Worm (Caenorhabditis elegans) whole organism, L1 larva: ENCODE data around the gene Y25C1A.6.

Source experiments
- C04F5.9 ChIP-seq: sonication (generic microtip); optimal IDR thresholded peaks from 2 replicates; lab custom pipeline; 2016; ENCODE audit warnings: missing genetic modification characterization, missing compliant biosample characterization
- C34B4.2 ChIP-seq: sonication (generic microtip); optimal IDR thresholded peaks from 2 replicates; lab custom pipeline; 2017; ENCODE audit warnings: mild to moderate bottlenecking, missing genetic modification characterization, missing compliant biosample characterization
- F16B12.6 ChIP-seq: fragments of 150-350 bp; optimal IDR thresholded peaks from 2 replicates; lab custom pipeline; 2014; ENCODE audit warnings: missing biosample characterization, missing genetic modification characterization
- aha-1 ChIP-seq: fragments of 150-350 bp; optimal IDR thresholded peaks from 2 replicates; lab custom pipeline; 2014; ENCODE audit warnings: missing biosample characterization, missing genetic modification characterization
- alr-1 ChIP-seq: fragments of 200-800 bp; sonication (Bioruptor generic); optimal IDR thresholded peaks from 2 replicates; lab custom pipeline; 2018; ENCODE audit warnings: borderline replicate concordance, mild to moderate bottlenecking, missing genetic modification characterization, missing compliant biosample characterization
- aly-2 ChIP-seq: fragments of 150-350 bp; optimal IDR thresholded peaks from 2 replicates; lab custom pipeline; 2014; ENCODE audit warnings: missing biosample characterization, missing genetic modification characterization
- ama-1 ChIP-seq: fragments of 150-350 bp; optimal IDR thresholded peaks from 2 replicates; lab custom pipeline; 2014
- blmp-1 ChIP-seq: fragments of 150-350 bp; optimal IDR thresholded peaks from 2 replicates; lab custom pipeline; 2014; ENCODE audit warnings: missing biosample characterization, missing genetic modification characterization
- ceh-63 ChIP-seq: fragments of 200-800 bp; sonication (Bioruptor generic); optimal IDR thresholded peaks from 2 replicates; lab custom pipeline; 2018; ENCODE audit warnings: mild to moderate bottlenecking, missing genetic modification characterization, missing compliant biosample characterization
- ceh-8 ChIP-seq: fragments of 200-800 bp; sonication (Bioruptor generic); optimal IDR thresholded peaks from 2 replicates; lab custom pipeline; 2018; ENCODE audit warnings: mild to moderate bottlenecking, missing genetic modification characterization, moderate library complexity, missing compliant biosample characterization
- ces-1 ChIP-seq: fragments of 150-350 bp; optimal IDR thresholded peaks from 2 replicates; lab custom pipeline; 2014; ENCODE audit warnings: missing biosample characterization, missing genetic modification reagents, missing genetic modification characterization
- dpl-1 ChIP-seq, 3 experiments: fragments of 150-350 bp in 2 of 3; sonication (generic microtip) in 1 of 3; optimal IDR thresholded peaks; 2 replicates each; lab custom pipeline; 2014 to 2017; ENCODE audit warnings: missing biosample characterization in 3 of 3, missing genetic modification characterization in 3 of 3, missing genetic modification reagents in 3 of 3
- efl-1 ChIP-seq, 4 experiments: fragments of 150-350 bp; optimal IDR thresholded peaks in 3 of 4; peaks in 1 of 4; 1 replicate in 1 of 4; 2 replicates in 3 of 4; lab custom pipeline; 2014; ENCODE audit warnings: missing biosample characterization in 2 of 4, missing genetic modification characterization in 2 of 4, missing genetic modification reagents in 2 of 4
- egl-27 ChIP-seq, 2 experiments: fragments of 150-350 bp in 1 of 2; sonication (generic microtip); optimal IDR thresholded peaks; 3 replicates each; lab custom pipeline; 2017 to 2018; ENCODE audit warnings: missing biosample characterization in 2 of 2, missing genetic modification characterization in 2 of 2, missing genetic modification reagents in 2 of 2
- elt-3 ChIP-seq, 6 experiments: fragments of 150-350 bp in 1 of 6; sonication (generic microtip); optimal IDR thresholded peaks; 2 replicates each; lab custom pipeline; 2017 to 2018; ENCODE audit warnings: missing biosample characterization in 6 of 6, missing genetic modification characterization in 6 of 6, inconsistent platforms in 1 of 6
- ets-5 ChIP-seq: fragments of 200-800 bp; sonication (Bioruptor generic); IDR thresholded peaks from 2 replicates; pipeline ENCODE4 v1.3.6; 2022; ENCODE audit warnings: missing genetic modification characterization, missing compliant biosample characterization
- fkh-8 ChIP-seq: sonication (generic microtip); optimal IDR thresholded peaks from 2 replicates; lab custom pipeline; 2016; ENCODE audit warnings: mild to moderate bottlenecking, missing genetic modification characterization, missing compliant biosample characterization
- hpl-2 ChIP-seq: fragments of 150-350 bp; optimal IDR thresholded peaks from 2 replicates; lab custom pipeline; 2014; ENCODE audit warnings: missing biosample characterization, missing genetic modification reagents, missing genetic modification characterization
- isw-1 ChIP-seq: fragments of 200-800 bp; sonication (Bioruptor generic); IDR thresholded peaks from 2 replicates; pipeline ENCODE4 v1.3.6; 2022; ENCODE audit warnings: missing genetic modification characterization, missing compliant biosample characterization
- jun-1 ChIP-seq: fragments of 150-350 bp; optimal IDR thresholded peaks from 2 replicates; lab custom pipeline; 2014; ENCODE audit warnings: missing biosample characterization, missing genetic modification reagents, missing genetic modification characterization
- lin-14 ChIP-seq: fragments of 200-800 bp; sonication (Bioruptor generic); optimal IDR thresholded peaks from 2 replicates; lab custom pipeline; 2018; ENCODE audit warnings: mild to moderate bottlenecking, missing genetic modification characterization, moderate library complexity, missing compliant biosample characterization
- lin-35 ChIP-seq, 2 experiments: fragments of 150-350 bp; optimal IDR thresholded peaks; 2 replicates each; lab custom pipeline; 2014; ENCODE audit warnings: missing biosample characterization in 2 of 2, missing genetic modification characterization in 2 of 2, missing genetic modification reagents in 2 of 2
- lin-39 ChIP-seq: fragments of 150-350 bp; optimal IDR thresholded peaks from 2 replicates; lab custom pipeline; 2014; ENCODE audit warnings: missing biosample characterization, missing genetic modification reagents, missing genetic modification characterization
- mab-9 ChIP-seq: fragments of 200-800 bp; sonication (Bioruptor generic); IDR thresholded peaks from 2 replicates; pipeline ENCODE4 v1.3.6; 2022; ENCODE audit warnings: missing genetic modification reagents, missing genetic modification characterization, missing compliant biosample characterization
- mdl-1 ChIP-seq, 2 experiments: fragments of 150-350 bp; optimal IDR thresholded peaks; 2 replicates each; lab custom pipeline; 2014 to 2017; ENCODE audit warnings: missing biosample characterization in 2 of 2, missing genetic modification characterization in 2 of 2, inconsistent platforms in 1 of 2
- mep-1 ChIP-seq: fragments of 150-350 bp; optimal IDR thresholded peaks from 2 replicates; lab custom pipeline; 2014; ENCODE audit warnings: missing biosample characterization, missing genetic modification characterization
- nhr-11 ChIP-seq: fragments of 150-350 bp; optimal IDR thresholded peaks from 2 replicates; lab custom pipeline; 2014; ENCODE audit warnings: missing biosample characterization, missing genetic modification characterization
- nhr-12 ChIP-seq: sonication (generic microtip); optimal IDR thresholded peaks from 2 replicates; lab custom pipeline; 2017; ENCODE audit warnings: missing biosample characterization, missing genetic modification characterization
- nhr-20 ChIP-seq: sonication (generic microtip); optimal IDR thresholded peaks from 2 replicates; lab custom pipeline; 2016; ENCODE audit warnings: mild to moderate bottlenecking, missing genetic modification characterization, missing compliant biosample characterization
- nhr-237 ChIP-seq: fragments of 150-350 bp; optimal IDR thresholded peaks from 2 replicates; lab custom pipeline; 2014; ENCODE audit warnings: missing biosample characterization, missing genetic modification characterization
- nhr-28 ChIP-seq: fragments of 150-350 bp; optimal IDR thresholded peaks from 2 replicates; lab custom pipeline; 2014; ENCODE audit warnings: missing biosample characterization, missing genetic modification characterization
- nhr-47 ChIP-seq: sonication (generic microtip); optimal IDR thresholded peaks from 2 replicates; lab custom pipeline; 2016; ENCODE audit warnings: mild to moderate bottlenecking, missing genetic modification characterization, moderate library complexity, missing compliant biosample characterization
- nhr-71 ChIP-seq: sonication (generic microtip); optimal IDR thresholded peaks from 2 replicates; lab custom pipeline; 2016; ENCODE audit warnings: mild to moderate bottlenecking, missing genetic modification characterization, moderate library complexity, missing compliant biosample characterization
- nhr-84 ChIP-seq: sonication (generic microtip); optimal IDR thresholded peaks from 2 replicates; lab custom pipeline; 2017; ENCODE audit warnings: missing biosample characterization, missing genetic modification characterization
- nhr-90 ChIP-seq: sonication (generic microtip); optimal IDR thresholded peaks from 2 replicates; lab custom pipeline; 2016; ENCODE audit warnings: mild to moderate bottlenecking, missing genetic modification characterization, missing compliant biosample characterization; ENCODE audit not compliant: poor library complexity
- pag-3 ChIP-seq: sonication (generic microtip); optimal IDR thresholded peaks from 2 replicates; lab custom pipeline; 2017; ENCODE audit warnings: missing genetic modification characterization, mild to moderate bottlenecking, missing compliant biosample characterization, antibody characterized with exemption, borderline replicate concordance; ENCODE audit not compliant: insufficient read depth
- pax-3 ChIP-seq: fragments of 200-800 bp; sonication (Bioruptor generic); optimal IDR thresholded peaks from 2 replicates; lab custom pipeline; 2018; ENCODE audit warnings: mild to moderate bottlenecking, missing genetic modification characterization, moderate library complexity, missing compliant biosample characterization
- pqm-1 ChIP-seq: sonication (generic microtip); optimal IDR thresholded peaks from 3 replicates; lab custom pipeline; 2017; ENCODE audit warnings: missing biosample characterization, missing genetic modification characterization
- rnt-1 ChIP-seq: sonication (generic microtip); optimal IDR thresholded peaks from 2 replicates; lab custom pipeline; 2016; ENCODE audit warnings: mild to moderate bottlenecking, missing genetic modification characterization, moderate library complexity, missing compliant biosample characterization
- skn-1 ChIP-seq: fragments of 150-350 bp; optimal IDR thresholded peaks from 2 replicates; lab custom pipeline; 2014; ENCODE audit warnings: missing biosample characterization, missing genetic modification characterization
- snpc-4 ChIP-seq: fragments of 150-350 bp; optimal IDR thresholded peaks from 2 replicates; lab custom pipeline; 2014; ENCODE audit warnings: missing biosample characterization, missing genetic modification characterization
- snu-23 ChIP-seq: sonication (generic microtip); optimal IDR thresholded peaks from 2 replicates; lab custom pipeline; 2016; ENCODE audit warnings: missing genetic modification characterization, missing compliant biosample characterization
- sox-4 ChIP-seq: sonication (generic microtip); optimal IDR thresholded peaks from 2 replicates; lab custom pipeline; 2016; ENCODE audit warnings: missing genetic modification characterization, missing compliant biosample characterization
- sptf-1 ChIP-seq: fragments of 150-350 bp; optimal IDR thresholded peaks from 2 replicates; lab custom pipeline; 2014; ENCODE audit warnings: missing biosample characterization, missing genetic modification characterization
- sup-37 ChIP-seq: fragments of 200-800 bp; sonication (Bioruptor generic); optimal IDR thresholded peaks from 2 replicates; lab custom pipeline; 2018; ENCODE audit warnings: mild to moderate bottlenecking, missing genetic modification characterization, missing compliant biosample characterization
- tbx-2 ChIP-seq: sonication (generic microtip); optimal IDR thresholded peaks from 2 replicates; lab custom pipeline; 2016; ENCODE audit warnings: missing genetic modification characterization, missing compliant biosample characterization
- unc-130 ChIP-seq: fragments of 150-350 bp; optimal IDR thresholded peaks from 2 replicates; lab custom pipeline; 2017; ENCODE audit warnings: missing biosample characterization, missing genetic modification characterization, inconsistent platforms
- unc-30 ChIP-seq: sonication (generic microtip); optimal IDR thresholded peaks from 2 replicates; lab custom pipeline; 2017; ENCODE audit warnings: missing biosample characterization, missing genetic modification characterization
- unc-62 ChIP-seq: fragments of 150-350 bp; optimal IDR thresholded peaks from 2 replicates; lab custom pipeline; 2014; ENCODE audit warnings: missing biosample characterization, missing genetic modification reagents, missing genetic modification characterization
- xbp-1 ChIP-seq: sonication (generic microtip); optimal IDR thresholded peaks from 2 replicates; lab custom pipeline; 2016; ENCODE audit warnings: missing genetic modification characterization, missing compliant biosample characterization
- zag-1 ChIP-seq: fragments of 150-350 bp; optimal IDR thresholded peaks from 2 replicates; lab custom pipeline; 2014; ENCODE audit warnings: missing biosample characterization, missing genetic modification characterization
- ztf-11 ChIP-seq, 2 experiments: sonication (generic microtip); optimal IDR thresholded peaks; 2 replicates each; lab custom pipeline; 2016 to 2017; ENCODE audit warnings: missing genetic modification characterization in 2 of 2, missing biosample characterization in 1 of 2, missing compliant biosample characterization in 1 of 2
- ztf-4 ChIP-seq: fragments of 150-350 bp; optimal IDR thresholded peaks from 2 replicates; lab custom pipeline; 2014; ENCODE audit warnings: missing biosample characterization, missing genetic modification characterization

Y25C1A.6 gene

ce11 chrII:3076915-3077314 lies 16.0 kb downstream of the Y25C1A.6 start, which contains the start of gene Y25C1A.8 (continued):
- TF ChIP-seq skn-1 (tag; lab: Kevin White, UChicago), result peak; percentile 85
- peak; percentile 73 to 85 (median 84) for TF ChIP-seq dpl-1 (GFP tag; optimal IDR thresholded peaks at IDR 0.05; lab: Kevin White, UChicago)
- peak; percentile 94 for TF ChIP-seq tbx-2 (tag; lab: Kevin White, UChicago)
- TF ChIP-seq nhr-237 (tag; lab: Kevin White, UChicago), result peak; percentile 49
- TF ChIP-seq pax-3 (tag; lab: Kevin White, UChicago), result peak; percentile 81
- peak; percentile 78 for TF ChIP-seq C34B4.2 (tag; lab: Kevin White, UChicago)
- TF ChIP-seq pag-3, result no peak
- peak; percentile 26 to 85 for TF ChIP-seq ztf-11 (tag; optimal IDR thresholded peaks at IDR 0.05; lab: Kevin White, UChicago)
- peak; percentile 98 for TF ChIP-seq rnt-1 (tag; lab: Kevin White, UChicago)
- TF ChIP-seq elt-3 (tag; optimal IDR thresholded peaks at IDR 0.05; lab: Kevin White, UChicago), result peak in 3 of 6 experiments; percentile 14 to 80 (median 74)
- peak; percentile 92 to 95 for TF ChIP-seq efl-1 (optimal IDR thresholded peaks at IDR 0.05; lab: Kevin White, UChicago)
- TF ChIP-seq efl-1 (GFP tag; optimal IDR thresholded peaks at IDR 0.05 in 1 of 2; lab: Kevin White, UChicago), result peak; percentile 80 to 98
- TF ChIP-seq xbp-1 (tag; lab: Kevin White, UChicago), result peak; percentile 99
- TF ChIP-seq nhr-20 (tag; lab: Kevin White, UChicago), result no peak
- TF ChIP-seq hpl-2 (GFP tag; lab: Kevin White, UChicago), result peak; percentile 88
- TF ChIP-seq lin-39 (tag; lab: Kevin White, UChicago), result peak; percentile 94
- TF ChIP-seq ceh-8 (GFP tag; lab: Kevin White, UChicago), result peak; percentile 85
- peak; percentile 72 for TF ChIP-seq sox-4
- TF ChIP-seq nhr-47, result no peak
- no peak for TF ChIP-seq nhr-12 (tag; lab: Kevin White, UChicago)
- no peak for TF ChIP-seq zag-1 (tag; lab: Kevin White, UChicago)
- TF ChIP-seq pqm-1 (tag; lab: Kevin White, UChicago), result no peak
- peak; percentile 48 for TF ChIP-seq aha-1 (tag; lab: Kevin White, UChicago)
- TF ChIP-seq unc-62 (GFP tag; lab: Kevin White, UChicago), result no peak
- TF ChIP-seq ets-5, result no peak
- TF ChIP-seq sup-37 (GFP tag; lab: Kevin White, UChicago), result peak; percentile 84
- TF ChIP-seq ztf-4 (tag; lab: Kevin White, UChicago), result peak; percentile 86
- peak; percentile 90 for TF ChIP-seq isw-1
- TF ChIP-seq unc-130 (tag; lab: Kevin White, UChicago), result peak; percentile 84
- no peak for TF ChIP-seq unc-30 (tag; lab: Kevin White, UChicago)
- peak in 1 of 2 experiments; percentile 45 for TF ChIP-seq egl-27 (tag; optimal IDR thresholded peaks at IDR 0.05; lab: Kevin White, UChicago)
- peak; percentile 81 for TF ChIP-seq jun-1 (tag; lab: Kevin White, UChicago)
- TF ChIP-seq lin-14, result peak; percentile 93
- TF ChIP-seq snu-23, result peak; percentile 95
- TF ChIP-seq snpc-4, result peak; percentile 78
- TF ChIP-seq nhr-28 (tag; lab: Kevin White, UChicago), result no peak
- TF ChIP-seq aly-2 (tag; lab: Kevin White, UChicago), result peak; percentile 58
- TF ChIP-seq nhr-90 (tag; lab: Kevin White, UChicago), result no peak
- peak; percentile 86 for TF ChIP-seq mab-9 (GFP tag; lab: Robert Waterston, UW)
- peak; percentile 67 for TF ChIP-seq F16B12.6 (tag; lab: Kevin White, UChicago)
- peak; percentile 66 for TF ChIP-seq nhr-11 (tag; lab: Kevin White, UChicago)
- peak; percentile 91 for TF ChIP-seq mep-1 (tag; lab: Kevin White, UChicago)
- TF ChIP-seq mdl-1 (tag; optimal IDR thresholded peaks at IDR 0.05; lab: Kevin White, UChicago), result peak in 1 of 2 experiments; percentile 82
- no peak for TF ChIP-seq ces-1 (GFP tag; lab: Kevin White, UChicago)
- TF ChIP-seq blmp-1 (tag; lab: Kevin White, UChicago), result peak; percentile 43
- TF ChIP-seq nhr-71 (tag; lab: Kevin White, UChicago), result peak; percentile 94
- TF ChIP-seq sptf-1 (tag; lab: Kevin White, UChicago), result no peak
- TF ChIP-seq ama-1 (lab: Kevin White, UChicago), result peak; percentile 23
- no peak for TF ChIP-seq alr-1 (tag; lab: Kevin White, UChicago)
- TF ChIP-seq C04F5.9 (tag; lab: Kevin White, UChicago), result peak; percentile 100
- peak; percentile 81 to 89 for TF ChIP-seq lin-35 (GFP tag; optimal IDR thresholded peaks at IDR 0.05; lab: Kevin White, UChicago)
- no peak for TF ChIP-seq ceh-63 (GFP tag; lab: Kevin White, UChicago)
- TF ChIP-seq nhr-84 (tag; lab: Kevin White, UChicago), result no peak
- peak; percentile 93 for TF ChIP-seq fkh-8 (tag; lab: Kevin White, UChicago)
